Worm (Caenorhabditis elegans): ENCODE results near the gene che-10.

che-10 gene

ce11 chrII:4638241-4638640 is at the start of gene che-10:
Gene che-10 (minus strand): TSS chrII:4638341.
- TF ChIP-seq F33H1.4 (GFP tag; IDR thresholded peaks at IDR 0.05) (no peak), ceh-91 (GFP tag; IDR thresholded peaks at IDR 0.05) (no peak), chd-7 (tag; optimal IDR thresholded peaks at IDR 0.05) (no peak), madf-8 (GFP tag; conservative IDR thresholded peaks at IDR 0.05) (no peak), T07F8.4 (tag; optimal IDR thresholded peaks at IDR 0.05) (no peak), Y53G8AR.9 (GFP tag; conservative IDR thresholded peaks at IDR 0.05) (no peak), lin-26 (GFP tag; IDR thresholded peaks at IDR 0.05) (no peak)

ce11 chrII:4686941-4687340 is 48.8 kb upstream of the che-10 start, which contains the start of gene sre-39:
Gene sre-39 (plus strand): TSS chrII:4687241.
- no peak for TF ChIP-seq lin-54 (GFP tag; optimal IDR thresholded peaks at IDR 0.05)
- no peak for TF ChIP-seq nhr-27 (tag; optimal IDR thresholded peaks at IDR 0.05)

- TF ChIP-seq rpc-1 (optimal IDR thresholded peaks at IDR 0.05) (peak; percentile 6), rpc-1 (tag; optimal IDR thresholded peaks at IDR 0.05) (no peak), hsf-1 (GFP tag; IDR thresholded peaks at IDR 0.05) (peak; percentile 93), F57A8.1 (GFP tag; optimal IDR thresholded peaks at IDR 0.05) (no peak)
These were observed 46.7 kb upstream of the che-10 start for ce11 chrII:4684852-4685251.

ce11 chrII:4683693-4684092 is 45.6 kb upstream of the che-10 start, which contains the start of gene sre-40:
Gene sre-40 (minus strand): TSS chrII:4683793.
- TF ChIP-seq atf-7 (tag; optimal IDR thresholded peaks at IDR 0.05) = no peak
- TF ChIP-seq nhr-90 (tag; optimal IDR thresholded peaks at IDR 0.05) = no peak
- no peak for TF ChIP-seq nfya-2 (GFP tag; IDR thresholded peaks at IDR 0.05)
- no peak for TF ChIP-seq F57C9.4 (tag; optimal IDR thresholded peaks at IDR 0.05)
- TF ChIP-seq fkh-3 (tag; optimal IDR thresholded peaks at IDR 0.05) = no peak
- no peak for TF ChIP-seq F49E8.2 (tag; optimal IDR thresholded peaks at IDR 0.05; ENCODE audit: insufficient read depth)
- no peak for TF ChIP-seq bed-2 (GFP tag; IDR thresholded peaks at IDR 0.05)
- no peak for TF ChIP-seq lin-54 (GFP tag; optimal IDR thresholded peaks at IDR 0.05)
- TF ChIP-seq K12H6.12 (tag; optimal IDR thresholded peaks at IDR 0.05) = no peak
- TF ChIP-seq Y79H2A.3 (GFP tag; conservative IDR thresholded peaks at IDR 0.05) = no peak
- no peak for TF ChIP-seq zfh-2 (GFP tag; conservative IDR thresholded peaks at IDR 0.05)
- no peak for TF ChIP-seq let-607 (tag; optimal IDR thresholded peaks at IDR 0.05)
- no peak for TF ChIP-seq hlh-26 (GFP tag; conservative IDR thresholded peaks at IDR 0.05)
- TF ChIP-seq F37B4.10 (GFP tag; IDR thresholded peaks at IDR 0.05) = no peak
- no peak for TF ChIP-seq lin-26 (GFP tag; IDR thresholded peaks at IDR 0.05)

- TF ChIP-seq snpc-3.4 (tag; optimal IDR thresholded peaks at IDR 0.05) (no peak), nhr-27 (tag; optimal IDR thresholded peaks at IDR 0.05) (no peak), snpc-1.1 (tag; optimal IDR thresholded peaks at IDR 0.05; ENCODE audit: insufficient read depth) (no peak), mxl-1 (tag; optimal IDR thresholded peaks at IDR 0.05) (no peak), lir-1 (GFP tag; conservative IDR thresholded peaks at IDR 0.05) (no peak), bed-1 (GFP tag; IDR thresholded peaks at IDR 0.05) (no peak), him-1 (tag; optimal IDR thresholded peaks at IDR 0.05) (no peak), ztf-22 (GFP tag; optimal IDR thresholded peaks at IDR 0.05) (no peak), ztf-18 (tag; optimal IDR thresholded peaks at IDR 0.05) (no peak), attf-3 (GFP tag; conservative IDR thresholded peaks at IDR 0.05) (no peak), ZK185.1 (tag; optimal IDR thresholded peaks at IDR 0.05; ENCODE audit: poor library complexity, severe bottlenecking) (no peak), K12H6.12 (tag; optimal IDR thresholded peaks at IDR 0.05) (no peak), sptf-2 (GFP tag; optimal IDR thresholded peaks at IDR 0.05) (no peak), tbx-9 (tag; optimal IDR thresholded peaks at IDR 0.05; ENCODE audit: borderline replicate concordance) (no peak), B0035.1 (tag; optimal IDR thresholded peaks at IDR 0.05) (no peak)
These were observed 43.2 kb upstream of the che-10 start, which contains the start of gene T05A7.7 for ce11 chrII:4681391-4681790. Gene T05A7.7 (minus strand): TSS chrII:4681491.

Data from whole organism, young adult.